Fruit fly (Drosophila melanogaster): ENCODE data around the gene Cen.

DNA sequence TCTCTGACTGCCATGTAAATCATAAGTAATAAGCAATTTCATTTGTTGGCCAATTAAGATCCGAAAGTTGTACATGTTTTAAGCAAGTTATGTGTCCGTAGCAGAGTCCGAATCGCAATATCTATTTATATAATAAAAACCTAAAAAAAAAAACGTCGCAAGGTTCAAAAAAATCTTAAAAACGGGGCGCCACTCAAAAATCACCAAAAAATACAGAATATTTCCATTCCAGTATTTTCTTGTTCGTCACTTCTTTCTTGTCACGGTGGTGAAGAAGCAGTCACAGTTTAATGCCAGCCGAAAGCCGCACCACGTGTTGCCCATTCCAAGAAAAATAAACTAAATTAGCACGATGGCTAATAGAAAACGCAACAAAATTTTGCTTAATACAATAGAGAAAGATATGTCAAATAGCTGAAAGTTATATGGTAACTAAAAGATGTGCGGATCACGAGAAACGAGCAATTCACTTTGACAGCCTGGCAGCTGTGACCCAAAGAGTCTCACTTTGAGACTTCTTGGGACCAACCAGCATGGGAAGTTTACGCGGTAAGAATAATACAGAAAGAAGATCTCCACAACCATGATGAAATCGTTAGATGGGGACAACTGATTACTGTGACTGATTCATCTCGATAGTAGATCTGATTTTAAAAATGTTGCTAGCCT, 34.3 kb downstream of the Cen start:
- TF ChIP-seq PHDP (tag; optimal IDR thresholded peaks at IDR 0.05) (no peak), CG6175 (GFP tag; IDR thresholded peaks at IDR 0.05) (no peak), jing (GFP tag; optimal IDR thresholded peaks at IDR 0.05) (no peak), CG32767 (GFP tag; IDR thresholded peaks at IDR 0.05) (no peak), psq (GFP tag; optimal IDR thresholded peaks at IDR 0.05) (no peak), pnt (GFP tag; optimal IDR thresholded peaks at IDR 0.05) (no peak), Opbp (GFP tag; IDR thresholded peaks at IDR 0.05; ENCODE audit: partially characterized antibody) (no peak), CG12236 (GFP tag; optimal IDR thresholded peaks at IDR 0.05) (no peak), crc (GFP tag; optimal IDR thresholded peaks at IDR 0.05) (no peak), sens-2 (GFP tag; IDR thresholded peaks at IDR 0.05) (no peak), Mes4 (GFP tag; optimal IDR thresholded peaks at IDR 0.05) (peak; percentile 28), insv (GFP tag; optimal IDR thresholded peaks at IDR 0.05) (no peak), Nf-YB (GFP tag; optimal IDR thresholded peaks at IDR 0.05) (no peak), CG12155 (GFP tag; optimal IDR thresholded peaks at IDR 0.05) (peak; percentile 14)

Data from whole organism, embryonic.